Fruit fly (Drosophila melanogaster) whole organism, embryonic: ENCODE data around the gene CG5938.
A peak's percentile ranks its signal among the peaks of the same experiment; 100 is the strongest.

Experiments
- Adf1 ChIP-seq: fragments of 200-800 bp; sonication (Bioruptor generic); IDR thresholded peaks from 2 replicates; pipeline ENCODE4 v1.3.6; 2022; ENCODE audit warnings: missing biosample characterization, missing genetic modification characterization
- Atf-2 ChIP-seq: fragments of 200-800 bp; sonication (Bioruptor generic); optimal IDR thresholded peaks from 2 replicates; lab custom pipeline; 2016; ENCODE audit warnings: missing biosample characterization, missing genetic modification characterization
- Atf3 ChIP-seq: fragments of 200-800 bp; sonication (Bioruptor generic); optimal IDR thresholded peaks from 3 replicates; lab custom pipeline; 2016; ENCODE audit warnings: missing biosample characterization, missing genetic modification characterization
- CG10321 ChIP-seq: fragments of 200-800 bp; sonication (Bioruptor generic); IDR thresholded peaks from 2 replicates; pipeline ENCODE4 v1.3.6; 2022; ENCODE audit warnings: missing biosample characterization, missing genetic modification characterization
- CG10431 ChIP-seq: fragments of 200-800 bp; sonication (Bioruptor generic); optimal IDR thresholded peaks from 3 replicates; lab custom pipeline; 2018; ENCODE audit warnings: missing biosample characterization, mild to moderate bottlenecking, missing genetic modification characterization
- CG10979 ChIP-seq: fragments of 200-800 bp; sonication (Bioruptor generic); optimal IDR thresholded peaks from 2 replicates; lab custom pipeline; 2018; ENCODE audit warnings: missing biosample characterization, mild to moderate bottlenecking, missing genetic modification characterization, moderate library complexity
- CG12155 ChIP-seq: fragments of 200-800 bp; sonication (Bioruptor generic); optimal IDR thresholded peaks from 3 replicates; lab custom pipeline; 2016; ENCODE audit warnings: missing biosample characterization, missing genetic modification characterization
- CG1233 ChIP-seq: fragments of 200-800 bp; sonication (Bioruptor generic); optimal IDR thresholded peaks from 4 replicates; lab custom pipeline; 2018; ENCODE audit warnings: missing biosample characterization, mild to moderate bottlenecking, missing genetic modification characterization
- CG13624 ChIP-seq: fragments of 200-800 bp; sonication (Bioruptor generic); optimal IDR thresholded peaks from 2 replicates; lab custom pipeline; 2016; ENCODE audit warnings: missing biosample characterization, missing genetic modification characterization
- CG13775 ChIP-seq: fragments of 200-800 bp; sonication (Bioruptor generic); optimal IDR thresholded peaks from 3 replicates; lab custom pipeline; 2017; ENCODE audit warnings: missing biosample characterization, mild to moderate bottlenecking, missing genetic modification characterization
- CG14860 ChIP-seq: fragments of 200-800 bp; sonication (Bioruptor generic); IDR thresholded peaks from 3 replicates; pipeline ENCODE4 v1.3.6; 2022; ENCODE audit warnings: missing biosample characterization, missing genetic modification characterization; ENCODE audit not compliant: partially characterized antibody
- CG15269 ChIP-seq: fragments of 200-800 bp; sonication (Bioruptor generic); optimal IDR thresholded peaks from 2 replicates; lab custom pipeline; 2018; ENCODE audit warnings: missing biosample characterization, mild to moderate bottlenecking, missing genetic modification characterization, moderate library complexity
- CG15696 ChIP-seq: fragments of 200-800 bp; sonication (Bioruptor generic); optimal IDR thresholded peaks from 2 replicates; lab custom pipeline; 2019; ENCODE audit warnings: missing biosample characterization, mild to moderate bottlenecking, missing genetic modification characterization, moderate library complexity
- CG2199 ChIP-seq: fragments of 200-800 bp; sonication (Bioruptor generic); IDR thresholded peaks from 3 replicates; pipeline ENCODE4 v1.3.6; 2022; ENCODE audit warnings: missing biosample characterization, missing genetic modification characterization
- CG2712 ChIP-seq: fragments of 200-800 bp; optimal IDR thresholded peaks from 3 replicates; lab custom pipeline; 2019; ENCODE audit warnings: missing biosample characterization, mild to moderate bottlenecking, missing genetic modification characterization, moderate library complexity
- CG32532 ChIP-seq: fragments of 200-800 bp; sonication (Bioruptor generic); IDR thresholded peaks from 2 replicates; pipeline ENCODE4 v1.3.6; 2022; ENCODE audit warnings: missing biosample characterization, missing genetic modification characterization
- CG32767 ChIP-seq: fragments of 200-800 bp; sonication (Bioruptor generic); IDR thresholded peaks from 2 replicates; pipeline ENCODE4 v1.3.6; 2022; ENCODE audit warnings: missing biosample characterization, missing genetic modification characterization
- CG6654 ChIP-seq: fragments of 200-800 bp; sonication (Bioruptor generic); optimal IDR thresholded peaks from 2 replicates; lab custom pipeline; 2017; ENCODE audit warnings: missing biosample characterization, mild to moderate bottlenecking, missing genetic modification characterization
- CG6689 ChIP-seq: fragments of 200-800 bp; sonication (Bioruptor generic); IDR thresholded peaks from 2 replicates; pipeline ENCODE4 v1.3.6; 2022; ENCODE audit warnings: missing biosample characterization, missing genetic modification characterization
- CG9727 ChIP-seq: fragments of 200-800 bp; sonication (Bioruptor generic); optimal IDR thresholded peaks from 3 replicates; lab custom pipeline; 2017; ENCODE audit warnings: missing biosample characterization, mild to moderate bottlenecking, missing genetic modification characterization
- Deaf1 ChIP-seq: fragments of 200-800 bp; optimal IDR thresholded peaks from 3 replicates; lab custom pipeline; 2019; ENCODE audit warnings: missing biosample characterization, mild to moderate bottlenecking, missing genetic modification characterization, moderate library complexity
- Dll ChIP-seq: fragments of 200-800 bp; sonication (Bioruptor generic); IDR thresholded peaks from 4 replicates; pipeline ENCODE4 v1.3.6; 2022; ENCODE audit warnings: missing biosample characterization, missing genetic modification characterization; ENCODE audit not compliant: partially characterized antibody
- Meics ChIP-seq: fragments of 200-800 bp; sonication (Bioruptor generic); optimal IDR thresholded peaks from 2 replicates; lab custom pipeline; 2017; ENCODE audit warnings: missing biosample characterization, mild to moderate bottlenecking, missing genetic modification characterization
- NFAT ChIP-seq: fragments of 200-800 bp; sonication (Bioruptor generic); IDR thresholded peaks from 2 replicates; pipeline ENCODE4 v1.3.6; 2022; ENCODE audit warnings: missing biosample characterization, missing genetic modification characterization
- Six4 ChIP-seq: fragments of 200-800 bp; sonication (Bioruptor generic); optimal IDR thresholded peaks from 2 replicates; lab custom pipeline; 2016; ENCODE audit warnings: missing biosample characterization, missing genetic modification characterization
- Sry-β ChIP-seq: fragments of 200-800 bp; sonication (Bioruptor generic); optimal IDR thresholded peaks from 2 replicates; lab custom pipeline; 2018; ENCODE audit warnings: missing biosample characterization, mild to moderate bottlenecking, missing genetic modification characterization, moderate library complexity
- Ssrp ChIP-seq: fragments of 200-800 bp; sonication (Bioruptor generic); optimal IDR thresholded peaks from 2 replicates; lab custom pipeline; 2018; ENCODE audit warnings: missing biosample characterization, mild to moderate bottlenecking, missing genetic modification characterization, moderate library complexity
- Usf ChIP-seq: fragments of 200-800 bp; sonication (Bioruptor generic); optimal IDR thresholded peaks from 2 replicates; lab custom pipeline; 2017; ENCODE audit warnings: missing genotype, missing biosample characterization, missing genetic modification characterization
- ac ChIP-seq: fragments of 200-800 bp; sonication (Bioruptor generic); optimal IDR thresholded peaks from 3 replicates; lab custom pipeline; 2017; ENCODE audit warnings: missing biosample characterization, mild to moderate bottlenecking, missing genetic modification characterization
- aop ChIP-seq: fragments of 200-800 bp; sonication (Bioruptor generic); IDR thresholded peaks from 2 replicates; pipeline ENCODE4 v1.3.6; 2022; ENCODE audit warnings: missing biosample characterization, missing genetic modification characterization
- br ChIP-seq: fragments of >200 bp; optimal IDR thresholded peaks from 2 replicates; lab custom pipeline; 2017
- chinmo ChIP-seq: fragments of 200-800 bp; sonication (Bioruptor generic); IDR thresholded peaks from 4 replicates; pipeline ENCODE4 v1.3.6; 2022; ENCODE audit warnings: missing biosample characterization, missing genetic modification characterization; ENCODE audit not compliant: partially characterized antibody
- croc ChIP-seq: fragments of 200-800 bp; sonication (Bioruptor generic); conservative IDR thresholded peaks from 3 replicates; pipeline ENCODE4 v1.3.6; 2022; ENCODE audit warnings: missing biosample characterization, missing genetic modification characterization
- crp ChIP-seq, 2 experiments: fragments of 200-800 bp; sonication (Bioruptor generic); optimal IDR thresholded peaks; 2 replicates in 1 of 2; 3 replicates in 1 of 2; lab custom pipeline; 2017; ENCODE audit warnings: missing biosample characterization in 2 of 2, missing genetic modification characterization in 2 of 2, mild to moderate bottlenecking in 1 of 2, moderate library complexity in 1 of 2
- gcm ChIP-seq: fragments of 200-800 bp; sonication (Bioruptor generic); optimal IDR thresholded peaks from 2 replicates; lab custom pipeline; 2019; ENCODE audit warnings: missing biosample characterization, mild to moderate bottlenecking, missing genetic modification characterization, moderate library complexity
- gfzf ChIP-seq: fragments of 200-800 bp; sonication (Bioruptor generic); optimal IDR thresholded peaks from 2 replicates; lab custom pipeline; 2016; ENCODE audit warnings: missing biosample characterization, mild to moderate bottlenecking, missing genetic modification characterization, moderate library complexity
- gsb-n ChIP-seq: fragments of 200-800 bp; sonication (Bioruptor generic); optimal IDR thresholded peaks from 3 replicates; lab custom pipeline; 2018; ENCODE audit warnings: missing biosample characterization, mild to moderate bottlenecking, missing genetic modification characterization
- hth ChIP-seq: fragments of >200 bp; optimal IDR thresholded peaks from 2 replicates; lab custom pipeline; 2017; ENCODE audit warnings: inconsistent platforms
- insv ChIP-seq, 2 experiments: fragments of 200-800 bp; sonication (Bioruptor generic); optimal IDR thresholded peaks; 3 replicates each; lab custom pipeline; 2016 to 2018; ENCODE audit warnings: missing biosample characterization in 2 of 2, missing genetic modification characterization in 2 of 2
- klu ChIP-seq: fragments of 200-800 bp; sonication (Bioruptor generic); IDR thresholded peaks from 2 replicates; pipeline ENCODE4 v1.3.6; 2022; ENCODE audit warnings: missing biosample characterization, missing genetic modification characterization
- lab ChIP-seq: fragments of 200-800 bp; sonication (Bioruptor generic); optimal IDR thresholded peaks from 3 replicates; lab custom pipeline; 2017; ENCODE audit warnings: missing biosample characterization, missing genetic modification characterization, mild to moderate bottlenecking, moderate library complexity, missing genetic modification reagents
- lmd ChIP-seq: fragments of 200-800 bp; sonication (Bioruptor generic); IDR thresholded peaks from 2 replicates; pipeline ENCODE4 v1.3.6; 2022; ENCODE audit warnings: missing biosample characterization, missing genetic modification characterization
- nmo ChIP-seq: fragments of 200-800 bp; sonication (Bioruptor generic); optimal IDR thresholded peaks from 2 replicates; lab custom pipeline; 2018; ENCODE audit warnings: missing biosample characterization, mild to moderate bottlenecking, missing genetic modification characterization, moderate library complexity
- onecut ChIP-seq: fragments of 200-800 bp; sonication (Bioruptor generic); IDR thresholded peaks from 2 replicates; pipeline ENCODE4 v1.3.6; 2022; ENCODE audit warnings: missing biosample characterization, missing genetic modification characterization
- pb ChIP-seq: fragments of 200-800 bp; sonication (Bioruptor generic); optimal IDR thresholded peaks from 3 replicates; lab custom pipeline; 2016; ENCODE audit warnings: missing biosample characterization, missing genetic modification characterization
- salm ChIP-seq: fragments of 200-800 bp; sonication (Bioruptor generic); optimal IDR thresholded peaks from 2 replicates; lab custom pipeline; 2018; ENCODE audit warnings: missing biosample characterization, mild to moderate bottlenecking, missing genetic modification characterization
- seq ChIP-seq: fragments of 200-800 bp; sonication (Bioruptor generic); IDR thresholded peaks from 2 replicates; pipeline ENCODE4 v1.3.6; 2022; ENCODE audit warnings: missing biosample characterization, missing genetic modification characterization
- tgo ChIP-seq: fragments of 200-800 bp; sonication (Bioruptor generic); IDR thresholded peaks from 3 replicates; pipeline ENCODE4 v1.3.6; 2022; ENCODE audit warnings: missing biosample characterization, missing genetic modification characterization
- vnd ChIP-seq: fragments of 200-800 bp; sonication (Bioruptor generic); IDR thresholded peaks from 3 replicates; pipeline ENCODE4 v1.3.6; 2022; ENCODE audit warnings: missing biosample characterization, missing genetic modification characterization; ENCODE audit not compliant: partially characterized antibody
- yki ChIP-seq: fragments of >200 bp; optimal IDR thresholded peaks from 3 replicates; lab custom pipeline; 2018
- zen ChIP-seq: fragments of 200-800 bp; sonication (Bioruptor generic); optimal IDR thresholded peaks from 3 replicates; lab custom pipeline; 2018; ENCODE audit warnings: missing biosample characterization, mild to moderate bottlenecking, missing genetic modification characterization, moderate library complexity
- zen2 ChIP-seq: fragments of 200-800 bp; sonication (Bioruptor generic); IDR thresholded peaks from 3 replicates; pipeline ENCODE4 v1.3.6; 2022; ENCODE audit warnings: missing biosample characterization, missing genetic modification characterization; ENCODE audit not compliant: partially characterized antibody

The CG5938 gene

DNA sequence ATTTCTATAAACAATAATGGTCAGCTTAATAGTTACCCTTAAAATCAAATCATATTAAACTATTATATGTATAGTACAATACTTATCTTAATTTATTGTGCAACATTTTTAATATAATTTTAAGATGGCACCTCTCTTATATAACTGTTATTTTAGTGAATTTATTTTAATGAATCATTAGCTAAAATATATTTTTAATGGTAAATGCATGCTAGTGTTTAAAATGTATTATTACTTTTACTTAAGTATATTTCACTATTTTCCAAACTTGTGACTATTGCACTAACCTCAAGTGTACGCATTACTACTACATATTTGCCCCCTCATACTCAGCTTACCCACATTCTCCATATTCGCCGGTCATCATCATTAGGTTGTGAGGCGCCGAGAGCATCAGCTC, 28.3 kb upstream of the CG5938 start (continued):
- peak; percentile 82 for TF ChIP-seq salm (tag; lab: Kevin White, UChicago)
- peak; percentile 92 for TF ChIP-seq nmo (GFP tag; lab: Kevin White, UChicago)
- TF ChIP-seq CG32767 (GFP tag; lab: Robert Waterston, UW) = peak; percentile 57; the same call in 1 of the 2 replicates
- TF ChIP-seq Six4 (GFP tag; lab: Kevin White, UChicago) = peak; percentile 53
- peak; percentile 65; the same call in 2 of the 3 replicates for TF ChIP-seq tgo (GFP tag; lab: Robert Waterston, UW)
- peak; percentile 79 for TF ChIP-seq lab (GFP tag; lab: Kevin White, UChicago)
- TF ChIP-seq CG2712 (tag; lab: Kevin White, UChicago) = peak; percentile 93
- peak; percentile 87 for TF ChIP-seq CG9727 (GFP tag; lab: Kevin White, UChicago)
- no peak for TF ChIP-seq pb (GFP tag; lab: Kevin White, UChicago)
- no peak for TF ChIP-seq Atf3 (GFP tag; lab: Kevin White, UChicago)
- no peak for TF ChIP-seq aop (GFP tag; lab: Robert Waterston, UW)
- TF ChIP-seq ac (GFP tag; lab: Kevin White, UChicago) = peak; percentile 5
- no peak for TF ChIP-seq yki (lab: Kevin White, UChicago)
- TF ChIP-seq NFAT = no peak
- TF ChIP-seq Meics (GFP tag; lab: Kevin White, UChicago) = peak; percentile 75
- peak; percentile 91 for TF ChIP-seq CG15269 (tag; lab: Kevin White, UChicago)
- TF ChIP-seq onecut = peak; percentile 56
- TF ChIP-seq CG12155 (GFP tag; lab: Kevin White, UChicago) = peak; percentile 46
- TF ChIP-seq Adf1 = no peak
- TF ChIP-seq zen (tag; lab: Kevin White, UChicago) = peak; percentile 61
- no peak for TF ChIP-seq CG10321 (GFP tag; lab: Robert Waterston, UW)
- TF ChIP-seq br = no peak
- peak; percentile 79 for TF ChIP-seq CG6689 (GFP tag; lab: Robert Waterston, UW)
- peak; percentile 77 for TF ChIP-seq CG15696 (tag; lab: Kevin White, UChicago)
- no peak for TF ChIP-seq seq (GFP tag; lab: Robert Waterston, UW)
- TF ChIP-seq zen2 (GFP tag; lab: Robert Waterston, UW) = no peak
- peak; percentile 80; the same call in 1 of the 2 replicates for TF ChIP-seq CG32532
- no peak for TF ChIP-seq chinmo (GFP tag; lab: Robert Waterston, UW)
- peak; percentile 69 for TF ChIP-seq lmd (GFP tag; lab: Robert Waterston, UW)
- peak; percentile 38 for TF ChIP-seq CG6654 (GFP tag; lab: Kevin White, UChicago)
- peak; percentile 92 for TF ChIP-seq gsb-n (tag; lab: Kevin White, UChicago)
- no peak for TF ChIP-seq crp (GFP tag; optimal IDR thresholded peaks at IDR 0.05; lab: Kevin White, UChicago)
- TF ChIP-seq CG1233 (GFP tag; lab: Kevin White, UChicago) = peak; percentile 75
- no peak for TF ChIP-seq CG2199 (GFP tag; lab: Robert Waterston, UW)
- TF ChIP-seq hth (lab: Kevin White, UChicago) = no peak
- TF ChIP-seq CG13775 (GFP tag; lab: Kevin White, UChicago) = peak; percentile 52
- no peak for TF ChIP-seq Dll (GFP tag; lab: Robert Waterston, UW)
- TF ChIP-seq Deaf1 (tag; lab: Kevin White, UChicago) = peak; percentile 75
- TF ChIP-seq CG10431 (GFP tag; lab: Kevin White, UChicago) = peak; percentile 27
- no peak for TF ChIP-seq CG14860 (GFP tag; lab: Robert Waterston, UW)
- TF ChIP-seq CG10979 (tag; lab: Kevin White, UChicago) = peak; percentile 89
- no peak for TF ChIP-seq insv (GFP tag; optimal IDR thresholded peaks at IDR 0.05; lab: Kevin White, UChicago)
- TF ChIP-seq klu (GFP tag; lab: Robert Waterston, UW) = no peak; the same call in 1 of the 2 replicates
- TF ChIP-seq CG13624 (GFP tag; lab: Kevin White, UChicago) = no peak
- TF ChIP-seq gfzf (GFP tag; lab: Kevin White, UChicago) = no peak
- TF ChIP-seq vnd = no peak
- no peak for TF ChIP-seq Atf-2 (GFP tag; lab: Kevin White, UChicago)
- TF ChIP-seq croc (GFP tag; lab: Robert Waterston, UW) = peak; percentile 51; the same call in 2 of the 3 replicates
- peak; percentile 83 for TF ChIP-seq Ssrp (tag; lab: Kevin White, UChicago)
- TF ChIP-seq Usf (GFP tag; lab: Kevin White, UChicago) = no peak
- TF ChIP-seq gcm (GFP tag; lab: Kevin White, UChicago) = peak; percentile 93
- no peak for TF ChIP-seq Sry-β (GFP tag; lab: Kevin White, UChicago)
